Worm (Caenorhabditis elegans): ENCODE results near the gene F33D4.6.

Gene F33D4.6

ce11 chrIV:7692451-7692850 lies 25.4 kb downstream of the F33D4.6 start:
- TF ChIP-seq unc-130 (GFP tag; optimal IDR thresholded peaks at IDR 0.05) (no peak), chd-7 (tag; optimal IDR thresholded peaks at IDR 0.05) (no peak), ztf-18 (tag; optimal IDR thresholded peaks at IDR 0.05) (no peak), sptf-2 (GFP tag; optimal IDR thresholded peaks at IDR 0.05) (no peak), efl-1 (GFP tag; optimal IDR thresholded peaks at IDR 0.05) (no peak), F49E8.2 (tag; optimal IDR thresholded peaks at IDR 0.05; ENCODE audit: insufficient read depth) (no peak), lin-40 (tag; optimal IDR thresholded peaks at IDR 0.05) (no peak), K11D2.4 (GFP tag; IDR thresholded peaks at IDR 0.05) (no peak)

DNA sequence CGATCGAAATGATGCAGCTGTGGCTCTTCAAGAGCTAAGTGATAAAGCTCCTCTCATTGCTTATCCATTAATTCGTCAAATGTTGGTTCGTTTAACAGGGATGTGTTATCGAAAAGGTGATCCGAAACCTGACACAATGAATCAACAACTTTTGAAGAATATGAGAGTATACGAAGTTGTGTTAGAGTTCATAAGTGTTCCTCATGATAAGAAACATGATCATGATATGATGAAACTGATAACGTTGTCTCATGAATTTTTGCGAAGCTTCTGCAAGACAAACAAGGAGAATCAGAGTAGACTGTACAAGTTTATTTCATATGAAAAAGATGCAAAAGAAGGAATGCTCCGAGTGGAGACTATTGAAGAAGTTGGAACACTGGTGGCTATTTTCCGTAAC lies 28.5 kb downstream of the F33D4.6 start:
- peak; percentile 46 for TF ChIP-seq nhr-80 (tag; optimal IDR thresholded peaks at IDR 0.05)
- TF ChIP-seq madf-6 (GFP tag; IDR thresholded peaks at IDR 0.05), result no peak

- TF ChIP-seq nhr-80 (tag; optimal IDR thresholded peaks at IDR 0.05) (peak; percentile 61), F55B11.4 (tag; optimal IDR thresholded peaks at IDR 0.05; ENCODE audit: borderline replicate concordance, insufficient read depth) (no peak)
Measured at ce11 chrIV:7679120-7679519, 38.7 kb downstream of the F33D4.6 start.

DNA sequence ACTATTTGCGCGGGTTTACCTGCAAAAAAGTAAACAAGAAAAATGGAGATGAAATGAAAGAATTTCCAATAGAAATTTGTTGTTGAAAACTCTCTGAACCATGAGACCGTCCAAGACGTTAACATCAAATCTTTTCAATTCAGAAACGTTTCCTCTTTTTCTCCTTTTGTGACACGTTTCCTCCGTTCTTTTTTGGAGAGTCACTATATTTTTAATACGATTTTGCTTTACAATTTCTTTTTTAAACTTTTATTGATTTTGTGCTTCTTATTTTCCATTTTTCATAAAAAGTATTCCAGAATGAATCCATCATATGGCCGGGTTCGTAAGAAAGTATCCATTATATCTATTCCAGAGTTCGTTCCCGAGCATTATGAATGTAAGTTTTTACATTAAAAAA lies 42.9 kb downstream of the F33D4.6 start, which contains the start of gene itr-1:
TSS of gene itr-1 (plus strand) at position 301 of the 400 bp plus-strand sequence.
- TF ChIP-seq hsf-1 (GFP tag; IDR thresholded peaks at IDR 0.05), result no peak
- TF ChIP-seq B0336.3 (GFP tag; IDR thresholded peaks at IDR 0.05), result no peak
- TF ChIP-seq aptf-2 (GFP tag; conservative IDR thresholded peaks at IDR 0.05), result no peak

DNA sequence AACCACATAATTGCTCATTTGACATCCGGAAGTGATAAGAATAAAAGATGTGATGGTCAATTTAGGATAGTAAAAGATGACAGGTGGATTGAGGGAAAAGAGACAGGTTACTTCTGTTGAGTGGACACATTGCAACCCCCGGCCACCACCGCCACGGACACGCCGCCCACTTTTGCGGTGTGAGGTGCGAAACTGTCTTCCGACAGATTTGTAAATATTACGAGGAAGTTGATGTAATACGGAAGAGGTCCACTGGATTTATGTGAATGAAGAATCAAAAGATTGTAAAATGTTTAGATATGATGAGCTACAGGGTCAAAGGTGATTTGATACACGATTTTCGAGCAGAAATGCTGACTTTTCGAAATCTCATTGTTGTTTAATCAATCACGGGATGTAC lies 44.9 kb downstream of the F33D4.6 start, which contains the start of gene C08G9.2:
TSS of gene C08G9.2 (minus strand) at position 101 of the 400 bp plus-strand sequence.
- TF ChIP-seq ceh-91 (GFP tag; IDR thresholded peaks at IDR 0.05) (no peak), F52B5.7 (tag; optimal IDR thresholded peaks at IDR 0.05) (no peak), lsy-27 (tag; optimal IDR thresholded peaks at IDR 0.05; ENCODE audit: borderline replicate concordance, insufficient read depth) (no peak), attf-6 (GFP tag; IDR thresholded peaks at IDR 0.05) (no peak), let-607 (tag; optimal IDR thresholded peaks at IDR 0.05) (no peak), attf-5 (GFP tag; optimal IDR thresholded peaks at IDR 0.05) (no peak), mxl-1 (tag; optimal IDR thresholded peaks at IDR 0.05) (no peak), nfyb-1 (GFP tag; IDR thresholded peaks at IDR 0.05) (no peak), rcor-1 (GFP tag; IDR thresholded peaks at IDR 0.05) (no peak), nhr-80 (tag; optimal IDR thresholded peaks at IDR 0.05) (no peak), mes-4 (tag; optimal IDR thresholded peaks at IDR 0.05) (no peak), aptf-3 (GFP tag; IDR thresholded peaks at IDR 0.05) (no peak), unc-62 (GFP tag; optimal IDR thresholded peaks at IDR 0.05) (no peak), athp-1 (tag; optimal IDR thresholded peaks at IDR 0.05) (no peak), unc-130 (GFP tag; optimal IDR thresholded peaks at IDR 0.05) (no peak), F57C9.4 (tag; optimal IDR thresholded peaks at IDR 0.05) (no peak), let-526 (GFP tag; IDR thresholded peaks at IDR 0.05) (no peak), madf-8 (GFP tag; conservative IDR thresholded peaks at IDR 0.05) (no peak), sdz-38 (tag; optimal IDR thresholded peaks at IDR 0.05) (no peak), him-1 (tag; optimal IDR thresholded peaks at IDR 0.05) (no peak)
